Worm (Caenorhabditis elegans) whole organism, L2 larva: ENCODE results near the gene T05A10.6.

Experiments
- R02D3.7 ChIP-seq: fragments of 150-350 bp; optimal IDR thresholded peaks from 2 replicates; lab custom pipeline; 2014; ENCODE audit warnings: missing biosample characterization, missing genetic modification characterization
- aly-2 ChIP-seq: fragments of 150-350 bp; optimal IDR thresholded peaks from 2 replicates; lab custom pipeline; 2014; ENCODE audit warnings: missing biosample characterization, missing genetic modification characterization
- ceh-82 ChIP-seq: fragments of 150-350 bp; optimal IDR thresholded peaks from 2 replicates; lab custom pipeline; 2014; ENCODE audit warnings: missing biosample characterization, missing genetic modification characterization
- dmd-4 ChIP-seq: sonication (generic microtip); optimal IDR thresholded peaks from 2 replicates; lab custom pipeline; 2017; ENCODE audit warnings: missing biosample characterization, missing genetic modification characterization
- lin-11 ChIP-seq: fragments of 150-350 bp; sonication (generic microtip); optimal IDR thresholded peaks from 2 replicates; lab custom pipeline; 2014; ENCODE audit warnings: missing biosample characterization, missing genetic modification characterization, inconsistent platforms, mixed read lengths
- lin-39 ChIP-seq: fragments of 150-350 bp; optimal IDR thresholded peaks from 2 replicates; lab custom pipeline; 2014; ENCODE audit warnings: missing biosample characterization, missing genetic modification reagents, missing genetic modification characterization
- mdl-1 ChIP-seq, 2 experiments: fragments of 150-350 bp in 1 of 2; sonication (generic microtip) in 1 of 2; optimal IDR thresholded peaks; 2 replicates each; lab custom pipeline; 2017; ENCODE audit warnings: missing biosample characterization in 2 of 2, missing genetic modification characterization in 2 of 2
- snpc-4 ChIP-seq: fragments of 150-350 bp; optimal IDR thresholded peaks from 2 replicates; lab custom pipeline; 2014; ENCODE audit warnings: missing biosample characterization, missing genetic modification characterization
- unc-39 ChIP-seq: fragments of 150-350 bp; optimal IDR thresholded peaks from 2 replicates; lab custom pipeline; 2014; ENCODE audit warnings: missing biosample characterization, missing genetic modification characterization
- unc-55 ChIP-seq: fragments of 150-350 bp; sonication (generic microtip); optimal IDR thresholded peaks from 3 replicates; lab custom pipeline; 2014; ENCODE audit warnings: missing biosample characterization, missing genetic modification reagents, missing genetic modification characterization
- unc-62 ChIP-seq: fragments of 150-350 bp; optimal IDR thresholded peaks from 2 replicates; lab custom pipeline; 2014; ENCODE audit warnings: missing biosample characterization, missing genetic modification reagents, missing genetic modification characterization
- ztf-11 ChIP-seq: sonication (generic microtip); optimal IDR thresholded peaks from 2 replicates; lab custom pipeline; 2017; ENCODE audit warnings: missing biosample characterization, missing genetic modification characterization

- no peak for TF ChIP-seq ztf-11 (tag; lab: Kevin White, UChicago)
- TF ChIP-seq unc-55 (GFP tag; lab: Kevin White, UChicago): no peak
- no peak for TF ChIP-seq snpc-4 (tag; lab: Kevin White, UChicago)
- TF ChIP-seq aly-2 (tag; lab: Kevin White, UChicago): no peak
- no peak for TF ChIP-seq unc-39 (tag; lab: Kevin White, UChicago)
- TF ChIP-seq unc-62 (GFP tag; lab: Kevin White, UChicago): no peak
- no peak for TF ChIP-seq lin-39 (tag; lab: Kevin White, UChicago)
- no peak for TF ChIP-seq ceh-82 (tag; lab: Kevin White, UChicago)
- TF ChIP-seq dmd-4 (tag; lab: Kevin White, UChicago): no peak
- TF ChIP-seq R02D3.7 (tag; lab: Kevin White, UChicago): no peak
- no peak for TF ChIP-seq mdl-1 (tag; optimal IDR thresholded peaks at IDR 0.05; lab: Kevin White, UChicago)
- TF ChIP-seq lin-11: no peak
Measured at ce11 chrX:10769232-10769738, 25.3 kb downstream of the T05A10.6 start, which contains the start of gene sma-9.
